Fruit fly (Drosophila melanogaster) whole organism, embryonic: ENCODE measurements around the gene CG14194.

Experiments
- Atf6 ChIP-seq: fragments of 200-800 bp; sonication (Bioruptor generic); IDR thresholded peaks from 2 replicates; pipeline ENCODE4 v1.3.6; 2022; ENCODE audit warnings: missing biosample characterization, missing genetic modification characterization
- CG1024 ChIP-seq: fragments of 200-800 bp; sonication (Bioruptor generic); IDR thresholded peaks from 2 replicates; pipeline ENCODE4 v1.3.6; 2022; ENCODE audit warnings: missing biosample characterization, missing genetic modification characterization
- CG10274 ChIP-seq: fragments of 200-800 bp; sonication (Bioruptor generic); optimal IDR thresholded peaks from 3 replicates; lab custom pipeline; 2017; ENCODE audit warnings: missing biosample characterization, mild to moderate bottlenecking, missing genetic modification characterization
- CG10565 ChIP-seq: fragments of 200-800 bp; sonication (Bioruptor generic); optimal IDR thresholded peaks from 3 replicates; lab custom pipeline; 2016; ENCODE audit warnings: missing biosample characterization, mild to moderate bottlenecking, missing genetic modification characterization
- CG11723 ChIP-seq: fragments of 200-800 bp; sonication (Bioruptor generic); optimal IDR thresholded peaks from 2 replicates; lab custom pipeline; 2017; ENCODE audit warnings: missing biosample characterization, mild to moderate bottlenecking, missing genetic modification characterization
- CG13296 ChIP-seq: fragments of 200-800 bp; sonication (Bioruptor generic); optimal IDR thresholded peaks from 3 replicates; lab custom pipeline; 2018; ENCODE audit warnings: missing biosample characterization, mild to moderate bottlenecking, missing genetic modification characterization
- CG14441 ChIP-seq: fragments of 200-800 bp; sonication (Bioruptor generic); IDR thresholded peaks from 2 replicates; pipeline ENCODE4 v1.3.6; 2022; ENCODE audit warnings: missing biosample characterization, missing genetic modification characterization
- CG17359 ChIP-seq: fragments of 200-800 bp; sonication (Bioruptor generic); optimal IDR thresholded peaks from 3 replicates; lab custom pipeline; 2018; ENCODE audit warnings: missing biosample characterization, mild to moderate bottlenecking, missing genetic modification characterization, moderate library complexity
- CG30020 ChIP-seq: fragments of 200-800 bp; optimal IDR thresholded peaks from 2 replicates; lab custom pipeline; 2019; ENCODE audit warnings: missing biosample characterization, mild to moderate bottlenecking, missing genetic modification characterization, moderate library complexity
- CG3065 ChIP-seq: fragments of 200-800 bp; sonication (Bioruptor generic); optimal IDR thresholded peaks from 2 replicates; lab custom pipeline; 2016; ENCODE audit warnings: missing biosample characterization, missing genetic modification characterization
- CG42726 ChIP-seq: fragments of 200-800 bp; sonication (Bioruptor generic); IDR thresholded peaks from 2 replicates; pipeline ENCODE4 v1.3.6; 2022; ENCODE audit warnings: missing biosample characterization, missing genetic modification characterization; ENCODE audit not compliant: partially characterized antibody
- CG6175 ChIP-seq: fragments of 200-800 bp; sonication (Bioruptor generic); IDR thresholded peaks from 3 replicates; pipeline ENCODE4 v1.3.6; 2022; ENCODE audit warnings: missing biosample characterization, missing genetic modification characterization
- CG6272 ChIP-seq: fragments of 200-800 bp; sonication (Bioruptor generic); IDR thresholded peaks from 2 replicates; pipeline ENCODE4 v1.3.6; 2022; ENCODE audit warnings: missing biosample characterization, missing genetic modification characterization
- CG7271 ChIP-seq: fragments of 200-800 bp; sonication (Bioruptor generic); optimal IDR thresholded peaks from 2 replicates; lab custom pipeline; 2018; ENCODE audit warnings: missing biosample characterization, mild to moderate bottlenecking, missing genetic modification characterization, moderate library complexity
- CG9932 ChIP-seq: fragments of 200-800 bp; sonication (Bioruptor generic); IDR thresholded peaks from 2 replicates; pipeline ENCODE4 v1.3.6; 2022; ENCODE audit warnings: missing biosample characterization, missing genetic modification characterization
- D19B ChIP-seq: fragments of 200-800 bp; sonication (Bioruptor generic); optimal IDR thresholded peaks from 2 replicates; lab custom pipeline; 2017; ENCODE audit warnings: missing biosample characterization, mild to moderate bottlenecking, missing genetic modification characterization
- Dll ChIP-seq: fragments of 200-800 bp; sonication (Bioruptor generic); IDR thresholded peaks from 4 replicates; pipeline ENCODE4 v1.3.6; 2022; ENCODE audit warnings: missing biosample characterization, missing genetic modification characterization; ENCODE audit not compliant: partially characterized antibody
- Gug ChIP-seq: fragments of 200-800 bp; sonication (Bioruptor generic); IDR thresholded peaks from 4 replicates; pipeline ENCODE4 v1.3.6; 2022; ENCODE audit warnings: missing biosample characterization, missing genetic modification characterization
- Hr51 ChIP-seq, 2 experiments: fragments of 200-800 bp; sonication (Bioruptor generic); optimal IDR thresholded peaks; 2 replicates in 1 of 2; 3 replicates in 1 of 2; lab custom pipeline; 2016 to 2018; ENCODE audit warnings: missing biosample characterization in 2 of 2, missing genetic modification characterization in 2 of 2, mild to moderate bottlenecking in 1 of 2, moderate library complexity in 1 of 2
- Hr78 ChIP-seq, 2 experiments: fragments of 200-800 bp in 1 of 2; fragments of >200 bp in 1 of 2; sonication (Bioruptor generic) in 1 of 2; optimal IDR thresholded peaks; 2 replicates each; lab custom pipeline; 2017 to 2019; ENCODE audit warnings: missing biosample characterization in 2 of 2, missing genetic modification characterization in 2 of 2, mild to moderate bottlenecking in 1 of 2, moderate library complexity in 1 of 2
- Lpt ChIP-seq: fragments of >200 bp; optimal IDR thresholded peaks from 2 replicates; lab custom pipeline; 2018; ENCODE audit warnings: missing biosample characterization, missing genetic modification characterization
- PHDP ChIP-seq: fragments of 200-800 bp; sonication (Bioruptor generic); optimal IDR thresholded peaks from 3 replicates; lab custom pipeline; 2018; ENCODE audit warnings: missing biosample characterization, mild to moderate bottlenecking, missing genetic modification characterization, moderate library complexity
- Sry-β ChIP-seq: fragments of 200-800 bp; sonication (Bioruptor generic); optimal IDR thresholded peaks from 2 replicates; lab custom pipeline; 2018; ENCODE audit warnings: missing biosample characterization, mild to moderate bottlenecking, missing genetic modification characterization, moderate library complexity
- Tbp ChIP-seq: fragments of >200 bp; optimal IDR thresholded peaks from 2 replicates; lab custom pipeline; 2018; ENCODE audit warnings: missing biosample characterization, missing genetic modification characterization
- YL-1 ChIP-seq: fragments of 200-800 bp; sonication (Bioruptor generic); optimal IDR thresholded peaks from 3 replicates; lab custom pipeline; 2017; ENCODE audit warnings: missing biosample characterization, mild to moderate bottlenecking, missing genetic modification characterization
- amos ChIP-seq: fragments of 200-800 bp; sonication (Bioruptor generic); IDR thresholded peaks from 2 replicates; pipeline ENCODE4 v1.3.6; 2022; ENCODE audit warnings: missing biosample characterization, missing genetic modification characterization; ENCODE audit not compliant: partially characterized antibody
- chinmo ChIP-seq: fragments of 200-800 bp; sonication (Bioruptor generic); IDR thresholded peaks from 4 replicates; pipeline ENCODE4 v1.3.6; 2022; ENCODE audit warnings: missing biosample characterization, missing genetic modification characterization; ENCODE audit not compliant: partially characterized antibody
- fd3F ChIP-seq: fragments of 200-800 bp; sonication (Bioruptor generic); optimal IDR thresholded peaks from 2 replicates; lab custom pipeline; 2018; ENCODE audit warnings: missing biosample characterization, mild to moderate bottlenecking, missing genetic modification characterization, moderate library complexity
- ind ChIP-seq: fragments of 200-800 bp; sonication (Bioruptor generic); optimal IDR thresholded peaks from 3 replicates; lab custom pipeline; 2016; ENCODE audit warnings: missing biosample characterization, missing genetic modification characterization
- jing ChIP-seq: fragments of 200-800 bp; sonication (Bioruptor generic); optimal IDR thresholded peaks from 2 replicates; lab custom pipeline; 2018; ENCODE audit warnings: missing biosample characterization, mild to moderate bottlenecking, missing genetic modification characterization
- otp ChIP-seq: fragments of 200-800 bp; sonication (Bioruptor generic); IDR thresholded peaks from 3 replicates; pipeline ENCODE4, ENCODE4 v1.3.6; 2022; ENCODE audit warnings: missing biosample characterization, missing genetic modification characterization
- pita ChIP-seq: fragments of 200-800 bp; sonication (Bioruptor generic); optimal IDR thresholded peaks from 2 replicates; lab custom pipeline; 2017; ENCODE audit warnings: missing biosample characterization, mild to moderate bottlenecking, missing genetic modification characterization
- schlank ChIP-seq: fragments of 200-800 bp; sonication (Bioruptor generic); optimal IDR thresholded peaks from 2 replicates; lab custom pipeline; 2018; ENCODE audit warnings: missing biosample characterization, mild to moderate bottlenecking, missing genetic modification characterization
- sens-2 ChIP-seq: fragments of 200-800 bp; sonication (Bioruptor generic); IDR thresholded peaks from 2 replicates; pipeline ENCODE4 v1.3.6; 2022; ENCODE audit warnings: missing biosample characterization, missing genetic modification characterization
- tio ChIP-seq: fragments of 200-800 bp; sonication (Bioruptor generic); optimal IDR thresholded peaks from 2 replicates; lab custom pipeline; 2017; ENCODE audit warnings: missing biosample characterization, missing genetic modification characterization, inconsistent platforms
- wek ChIP-seq: fragments of 200-800 bp; sonication (Bioruptor generic); optimal IDR thresholded peaks from 3 replicates; lab custom pipeline; 2018; ENCODE audit warnings: missing biosample characterization, mild to moderate bottlenecking, missing genetic modification characterization, moderate library complexity

CG14194 gene

DNA sequence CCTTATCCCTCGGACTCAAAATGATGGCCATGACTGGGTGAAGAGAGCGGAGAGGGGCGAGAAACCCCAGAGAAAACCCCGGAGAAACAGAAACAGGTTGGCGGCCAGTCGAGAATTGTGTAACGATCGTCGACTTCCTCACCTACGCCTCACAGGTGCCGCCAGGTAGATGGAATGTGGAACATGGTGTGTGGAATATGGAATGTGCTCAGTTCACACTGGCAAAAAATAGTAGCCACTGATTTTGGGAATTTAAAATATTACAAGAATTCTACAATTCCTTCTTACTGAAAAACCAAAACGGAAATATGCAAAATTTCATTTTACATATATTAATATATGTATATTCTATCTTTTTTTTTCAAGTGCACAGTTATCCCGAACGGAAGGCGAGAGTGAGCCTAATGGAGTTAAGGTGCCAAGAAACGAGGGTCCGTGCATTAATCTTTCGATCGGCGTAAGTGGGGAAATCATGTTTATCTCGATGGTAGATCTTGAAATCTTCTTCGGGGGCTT is 37.4 kb upstream of the CG14194 start (continued):
- peak; percentile 52 for TF ChIP-seq CG1024 (GFP tag; lab: Robert Waterston, UW)
- TF ChIP-seq Tbp (GFP tag; lab: Kevin White, UChicago), result no peak
- TF ChIP-seq CG10565 (GFP tag; lab: Kevin White, UChicago), result no peak
- peak; percentile 52; the same call in 1 of the 3 replicates for TF ChIP-seq CG6175
- no peak for TF ChIP-seq amos (GFP tag; lab: Robert Waterston, UW)
- peak; percentile 73 for TF ChIP-seq CG17359
- TF ChIP-seq CG10274, result peak; percentile 47
- TF ChIP-seq otp, result peak; percentile 87
- peak; percentile 50 for TF ChIP-seq jing (GFP tag; lab: Kevin White, UChicago)
- no peak for TF ChIP-seq pita
- peak; percentile 62 for TF ChIP-seq ind (GFP tag; lab: Kevin White, UChicago)
- peak; percentile 72 for TF ChIP-seq CG6272 (GFP tag; lab: Robert Waterston, UW)
- peak; percentile 79 for TF ChIP-seq CG7271 (tag; lab: Kevin White, UChicago)
- TF ChIP-seq Atf6, result peak; percentile 73
- TF ChIP-seq fd3F (GFP tag; lab: Kevin White, UChicago), result peak; percentile 25
- peak; percentile 60 for TF ChIP-seq CG13296 (GFP tag; lab: Kevin White, UChicago)
- peak; percentile 51 for TF ChIP-seq CG30020 (tag; lab: Kevin White, UChicago)
- peak; percentile 12 for TF ChIP-seq Sry-β (GFP tag; lab: Kevin White, UChicago)
- peak; percentile 76 for TF ChIP-seq PHDP (tag; lab: Kevin White, UChicago)
- peak; percentile 78 for TF ChIP-seq CG9932
- peak; percentile 59 to 64 for TF ChIP-seq Hr51 (GFP tag; optimal IDR thresholded peaks at IDR 0.05; lab: Kevin White, UChicago)
- no peak for TF ChIP-seq schlank (tag; lab: Kevin White, UChicago)
- no peak for TF ChIP-seq CG42726
- TF ChIP-seq D19B (GFP tag; lab: Kevin White, UChicago), result peak; percentile 47
- no peak for TF ChIP-seq Lpt (GFP tag; lab: Kevin White, UChicago)
- peak; percentile 63; the same call in 3 of the 4 replicates for TF ChIP-seq Gug (GFP tag; lab: Robert Waterston, UW)
- 0 out of 2 replicates have a peak, but pooled peaks have one; percentile 41 for TF ChIP-seq CG14441 (GFP tag; lab: Robert Waterston, UW)
- TF ChIP-seq CG11723 (GFP tag; lab: Kevin White, UChicago), result peak; percentile 33
- peak; percentile 77 for TF ChIP-seq tio (GFP tag; lab: Kevin White, UChicago)
- TF ChIP-seq wek (GFP tag; lab: Kevin White, UChicago), result no peak
- peak; percentile 65 for TF ChIP-seq CG3065 (GFP tag; lab: Kevin White, UChicago)
- no peak for TF ChIP-seq Dll (GFP tag; lab: Robert Waterston, UW)

dm6 chrX:19157471-19157870 is 35.9 kb upstream of the CG14194 start:
- no peak for TF ChIP-seq sens-2 (GFP tag; lab: Robert Waterston, UW)
- 0 out of 4 replicates have a peak, but pooled peaks have one; percentile 27 for TF ChIP-seq chinmo
- TF ChIP-seq Hr78 (GFP tag; optimal IDR thresholded peaks at IDR 0.05; lab: Kevin White, UChicago), result peak in 1 of 2 experiments; percentile 67
- no peak for TF ChIP-seq YL-1
